Worm (Caenorhabditis elegans): ENCODE results near the gene W02D7.11.
A peak's percentile ranks its signal among the peaks of the same experiment; 100 is the strongest.

ce11 chrV:8327080-8327479, 22.8 kb upstream of the W02D7.11 start:
- TF ChIP-seq pha-4 (tag; optimal IDR thresholded peaks at IDR 0.05) = no peak
- TF ChIP-seq pbrm-1 (GFP tag; IDR thresholded peaks at IDR 0.05) = no peak
- no peak for TF ChIP-seq let-526 (GFP tag; IDR thresholded peaks at IDR 0.05)
- TF ChIP-seq nhr-80 (tag; optimal IDR thresholded peaks at IDR 0.05) = no peak
- TF ChIP-seq efl-1 (GFP tag; optimal IDR thresholded peaks at IDR 0.05) = peak; percentile 14
- no peak for TF ChIP-seq ztf-3 (GFP tag; optimal IDR thresholded peaks at IDR 0.05)
- TF ChIP-seq attf-5 (GFP tag; optimal IDR thresholded peaks at IDR 0.05) = no peak
- no peak for TF ChIP-seq Y56A3A.18 (GFP tag; IDR thresholded peaks at IDR 0.05)
- TF ChIP-seq F10E7.11 (tag; optimal IDR thresholded peaks at IDR 0.05) = no peak
- TF ChIP-seq unc-62 (GFP tag; optimal IDR thresholded peaks at IDR 0.05) = no peak
- no peak for TF ChIP-seq lag-1 (GFP tag; IDR thresholded peaks at IDR 0.05)
- TF ChIP-seq hsf-1 (GFP tag; IDR thresholded peaks at IDR 0.05) = no peak
